Fruit fly (Drosophila melanogaster) whole organism, embryonic: ENCODE measurements around the gene CG5104.

Experiments used
- Atf-2 ChIP-seq: fragments of 200-800 bp; sonication (Bioruptor generic); optimal IDR thresholded peaks from 2 replicates; lab custom pipeline; 2016; ENCODE audit warnings: missing biosample characterization, missing genetic modification characterization
- CG10321 ChIP-seq: fragments of 200-800 bp; sonication (Bioruptor generic); IDR thresholded peaks from 2 replicates; pipeline ENCODE4 v1.3.6; 2022; ENCODE audit warnings: missing biosample characterization, missing genetic modification characterization
- CG11398 ChIP-seq: fragments of 200-800 bp; sonication (Bioruptor generic); optimal IDR thresholded peaks from 2 replicates; lab custom pipeline; 2016; ENCODE audit warnings: missing biosample characterization, missing genetic modification characterization
- CG11696 ChIP-seq: fragments of 200-800 bp; sonication (Bioruptor generic); IDR thresholded peaks from 2 replicates; pipeline ENCODE4 v1.3.6; 2022; ENCODE audit warnings: missing biosample characterization, missing genetic modification characterization
- CG12299 ChIP-seq: fragments of 200-800 bp; sonication (Bioruptor generic); optimal IDR thresholded peaks from 2 replicates; lab custom pipeline; 2018; ENCODE audit warnings: missing biosample characterization, mild to moderate bottlenecking, missing genetic modification characterization
- CG12769 ChIP-seq: fragments of 200-800 bp; sonication (Bioruptor generic); optimal IDR thresholded peaks from 2 replicates; lab custom pipeline; 2019; ENCODE audit warnings: missing biosample characterization, mild to moderate bottlenecking, missing genetic modification characterization, moderate library complexity
- CG14667 ChIP-seq: fragments of 200-800 bp; sonication (Bioruptor generic); IDR thresholded peaks from 2 replicates; pipeline ENCODE4 v1.3.6; 2022; ENCODE audit warnings: missing biosample characterization, missing genetic modification characterization
- CG14965 ChIP-seq: fragments of 200-800 bp; sonication (Bioruptor generic); optimal IDR thresholded peaks from 2 replicates; lab custom pipeline; 2016; ENCODE audit warnings: missing biosample characterization, missing genetic modification characterization, borderline replicate concordance
- CG1529 ChIP-seq: fragments of 200-800 bp; sonication (Bioruptor generic); optimal IDR thresholded peaks from 3 replicates; lab custom pipeline; 2018; ENCODE audit warnings: missing biosample characterization, missing genetic modification characterization
- CG17328 ChIP-seq: fragments of 200-800 bp; sonication (Bioruptor generic); IDR thresholded peaks from 2 replicates; pipeline ENCODE4 v1.3.6; 2022; ENCODE audit warnings: missing biosample characterization, missing genetic modification characterization
- CG17612 ChIP-seq: fragments of 200-800 bp; sonication (Bioruptor generic); IDR thresholded peaks from 2 replicates; pipeline ENCODE4 v1.3.6; 2022; ENCODE audit warnings: missing biosample characterization, missing genetic modification characterization
- CG18619 ChIP-seq: fragments of 200-800 bp; sonication (Bioruptor generic); optimal IDR thresholded peaks from 3 replicates; lab custom pipeline; 2017; ENCODE audit warnings: missing biosample characterization, mild to moderate bottlenecking, missing genetic modification characterization
- CG18764 ChIP-seq: fragments of 200-800 bp; sonication (Bioruptor generic); optimal IDR thresholded peaks from 3 replicates; lab custom pipeline; 2016; ENCODE audit warnings: missing biosample characterization, missing genetic modification characterization
- CG2120 ChIP-seq: fragments of 200-800 bp; sonication (Bioruptor generic); optimal IDR thresholded peaks from 3 replicates; lab custom pipeline; 2016; ENCODE audit warnings: missing biosample characterization, missing genetic modification characterization
- CG2889 ChIP-seq: fragments of 200-800 bp; sonication (Bioruptor generic); IDR thresholded peaks from 3 replicates; pipeline ENCODE4 v1.3.6; 2022; ENCODE audit warnings: missing biosample characterization, missing genetic modification characterization
- CG4820 ChIP-seq: fragments of 200-800 bp; sonication (Bioruptor generic); optimal IDR thresholded peaks from 3 replicates; lab custom pipeline; 2016; ENCODE audit warnings: missing biosample characterization, missing genetic modification characterization
- CG5180 ChIP-seq: fragments of 200-800 bp; sonication (Bioruptor generic); optimal IDR thresholded peaks from 3 replicates; lab custom pipeline; 2017; ENCODE audit warnings: missing biosample characterization, missing genetic modification characterization, mild to moderate bottlenecking, moderate library complexity, missing genetic modification reagents
- CG6791 ChIP-seq: fragments of 200-800 bp; sonication (Bioruptor generic); IDR thresholded peaks from 3 replicates; pipeline ENCODE4 v1.3.6; 2022; ENCODE audit warnings: missing biosample characterization, missing genetic modification characterization; ENCODE audit not compliant: partially characterized antibody
- CG7271 ChIP-seq: fragments of 200-800 bp; sonication (Bioruptor generic); optimal IDR thresholded peaks from 2 replicates; lab custom pipeline; 2018; ENCODE audit warnings: missing biosample characterization, mild to moderate bottlenecking, missing genetic modification characterization, moderate library complexity
- CG8924 ChIP-seq: fragments of 200-800 bp; optimal IDR thresholded peaks from 3 replicates; lab custom pipeline; 2019; ENCODE audit warnings: missing biosample characterization, mild to moderate bottlenecking, missing genetic modification characterization, moderate library complexity
- CG9817 ChIP-seq: fragments of 200-800 bp; sonication (Bioruptor generic); optimal IDR thresholded peaks from 2 replicates; lab custom pipeline; 2018; ENCODE audit warnings: missing biosample characterization, mild to moderate bottlenecking, missing genetic modification characterization, moderate library complexity
- D19B ChIP-seq: fragments of 200-800 bp; sonication (Bioruptor generic); optimal IDR thresholded peaks from 2 replicates; lab custom pipeline; 2017; ENCODE audit warnings: missing biosample characterization, mild to moderate bottlenecking, missing genetic modification characterization
- Dek ChIP-seq: fragments of 200-800 bp; sonication (Bioruptor generic); optimal IDR thresholded peaks from 3 replicates; lab custom pipeline; 2019; ENCODE audit warnings: missing biosample characterization, mild to moderate bottlenecking, missing genetic modification characterization, moderate library complexity
- Ets65A ChIP-seq: fragments of 200-800 bp; sonication (Bioruptor generic); peaks from one replicate; lab custom pipeline; 2016; ENCODE audit warnings: missing biosample characterization, missing genetic modification characterization
- Hand ChIP-seq: fragments of 200-800 bp; sonication (Bioruptor generic); optimal IDR thresholded peaks from 2 replicates; lab custom pipeline; 2017; ENCODE audit warnings: mild to moderate bottlenecking, missing biosample characterization, missing genetic modification reagents, missing genetic modification characterization
- HmgD ChIP-seq: fragments of 200-800 bp; sonication (Bioruptor generic); optimal IDR thresholded peaks from 3 replicates; lab custom pipeline; 2016; ENCODE audit warnings: missing biosample characterization, missing genetic modification characterization
- Hmr ChIP-seq: fragments of 200-800 bp; sonication (Bioruptor generic); optimal IDR thresholded peaks from 3 replicates; lab custom pipeline; 2017; ENCODE audit warnings: mild to moderate bottlenecking, missing biosample characterization, missing genetic modification reagents, missing genetic modification characterization
- Max ChIP-seq: fragments of 200-800 bp; sonication (Bioruptor generic); optimal IDR thresholded peaks from 2 replicates; lab custom pipeline; 2016; ENCODE audit warnings: missing biosample characterization, mild to moderate bottlenecking, missing genetic modification characterization
- Mes4 ChIP-seq: fragments of 200-800 bp; sonication (Bioruptor generic); optimal IDR thresholded peaks from 2 replicates; lab custom pipeline; 2016; ENCODE audit warnings: missing biosample characterization, missing genetic modification characterization
- NK7.1 ChIP-seq: fragments of 200-800 bp; sonication (Bioruptor generic); optimal IDR thresholded peaks from 3 replicates; lab custom pipeline; 2016; ENCODE audit warnings: missing biosample characterization, missing genetic modification characterization
- Pdp1 ChIP-seq, 2 experiments: fragments of 200-800 bp; sonication (Bioruptor generic); optimal IDR thresholded peaks; 3 replicates each; lab custom pipeline; 2016; ENCODE audit warnings: missing biosample characterization in 2 of 2, missing genetic modification characterization in 2 of 2, mild to moderate bottlenecking in 1 of 2, moderate library complexity in 1 of 2
- Ptx1 ChIP-seq: fragments of 200-800 bp; sonication (Bioruptor generic); IDR thresholded peaks from 2 replicates; pipeline ENCODE4 v1.3.6; 2022; ENCODE audit warnings: missing biosample characterization, missing genetic modification characterization
- Sry-δ ChIP-seq: fragments of 200-800 bp; sonication (Bioruptor generic); optimal IDR thresholded peaks from 2 replicates; lab custom pipeline; 2016; ENCODE audit warnings: missing biosample characterization, missing genetic modification characterization
- al ChIP-seq: fragments of 200-800 bp; sonication (Bioruptor generic); IDR thresholded peaks from 2 replicates; pipeline ENCODE4 v1.3.6; 2022; ENCODE audit warnings: missing biosample characterization, missing genetic modification characterization
- br ChIP-seq: fragments of >200 bp; optimal IDR thresholded peaks from 2 replicates; lab custom pipeline; 2017
- cas ChIP-seq: fragments of 200-800 bp; sonication (Bioruptor generic); IDR thresholded peaks from 2 replicates; pipeline ENCODE4 v1.3.6; 2022; ENCODE audit warnings: missing biosample characterization, missing genetic modification characterization
- dan ChIP-seq: fragments of 200-800 bp; sonication (Bioruptor generic); IDR thresholded peaks from 2 replicates; pipeline ENCODE4 v1.3.6; 2022; ENCODE audit warnings: missing biosample characterization, missing genetic modification characterization
- dmrt11E ChIP-seq: fragments of 200-800 bp; sonication (Bioruptor generic); optimal IDR thresholded peaks from 3 replicates; lab custom pipeline; 2018; ENCODE audit warnings: missing biosample characterization, mild to moderate bottlenecking, missing genetic modification characterization, moderate library complexity
- dysf ChIP-seq: fragments of 200-800 bp; sonication (Bioruptor generic); IDR thresholded peaks from 3 replicates; pipeline ENCODE4 v1.3.6; 2022; ENCODE audit warnings: missing biosample characterization, missing genetic modification characterization
- en ChIP-seq: fragments of 200-800 bp; sonication (Bioruptor generic); optimal IDR thresholded peaks from 2 replicates; lab custom pipeline; 2016; ENCODE audit warnings: missing biosample characterization, missing genetic modification characterization
- fd96Cb ChIP-seq: fragments of 200-800 bp; sonication (Bioruptor generic); optimal IDR thresholded peaks from 2 replicates; lab custom pipeline; 2018; ENCODE audit warnings: missing biosample characterization, mild to moderate bottlenecking, missing genetic modification characterization, moderate library complexity
- gcm2 ChIP-seq: fragments of 200-800 bp; sonication (Bioruptor generic); optimal IDR thresholded peaks from 2 replicates; lab custom pipeline; 2016; ENCODE audit warnings: missing biosample characterization, missing genetic modification characterization
- gro ChIP-seq: fragments of 200-800 bp; sonication (Bioruptor generic); optimal IDR thresholded peaks from 2 replicates; lab custom pipeline; 2016; ENCODE audit warnings: missing biosample characterization, missing genetic modification characterization
- nmo ChIP-seq: fragments of 200-800 bp; sonication (Bioruptor generic); optimal IDR thresholded peaks from 2 replicates; lab custom pipeline; 2018; ENCODE audit warnings: missing biosample characterization, mild to moderate bottlenecking, missing genetic modification characterization, moderate library complexity
- onecut ChIP-seq: fragments of 200-800 bp; sonication (Bioruptor generic); IDR thresholded peaks from 2 replicates; pipeline ENCODE4 v1.3.6; 2022; ENCODE audit warnings: missing biosample characterization, missing genetic modification characterization
- p53 ChIP-seq: fragments of 200-800 bp; sonication (Bioruptor generic); optimal IDR thresholded peaks from 2 replicates; lab custom pipeline; 2016; ENCODE audit warnings: missing biosample characterization, missing genetic modification characterization
- scrt ChIP-seq: fragments of 200-800 bp; sonication (Bioruptor generic); optimal IDR thresholded peaks from 2 replicates; lab custom pipeline; 2018; ENCODE audit warnings: missing biosample characterization, mild to moderate bottlenecking, missing genetic modification characterization, moderate library complexity
- slbo ChIP-seq: fragments of 200-800 bp; sonication (Bioruptor generic); IDR thresholded peaks from 2 replicates; pipeline ENCODE4 v1.3.6; 2022; ENCODE audit warnings: missing biosample characterization, missing genetic modification characterization
- ssp ChIP-seq: fragments of 200-800 bp; sonication (Bioruptor generic); IDR thresholded peaks from 2 replicates; pipeline ENCODE4 v1.3.6; 2022; ENCODE audit warnings: missing biosample characterization, missing genetic modification characterization
- unpg ChIP-seq: fragments of 200-800 bp; sonication (Bioruptor generic); optimal IDR thresholded peaks from 3 replicates; lab custom pipeline; 2018; ENCODE audit warnings: missing biosample characterization, mild to moderate bottlenecking, missing genetic modification characterization, moderate library complexity

Gene CG5104

dm6 chr3L:20540182-20540974, 19.6 kb downstream of the CG5104 start, which contains the start of gene Rcd2 (continued):
- TF ChIP-seq br (lab: Kevin White, UChicago) = no peak
- no peak for TF ChIP-seq CG14667
- TF ChIP-seq al (GFP tag; lab: Robert Waterston, UW) = peak; percentile 80
- TF ChIP-seq Ptx1 = peak; percentile 82
- no peak for TF ChIP-seq Max (GFP tag; lab: Kevin White, UChicago)
- TF ChIP-seq dmrt11E (tag; lab: Kevin White, UChicago) = peak; percentile 19
- peak; percentile 90 for TF ChIP-seq unpg (GFP tag; lab: Kevin White, UChicago)
- peak; percentile 80 for TF ChIP-seq CG18619 (GFP tag; lab: Kevin White, UChicago)
- TF ChIP-seq CG6791 (GFP tag; lab: Robert Waterston, UW) = peak; percentile 90
- peak; percentile 71 for TF ChIP-seq CG5180 (GFP tag; lab: Kevin White, UChicago)
- peak; percentile 28 for TF ChIP-seq Ets65A (GFP tag; lab: Kevin White, UChicago)
- no peak for TF ChIP-seq en
- TF ChIP-seq Hmr (GFP tag; lab: Kevin White, UChicago) = peak; percentile 93
- peak; percentile 58 for TF ChIP-seq CG7271 (tag; lab: Kevin White, UChicago)
- no peak for TF ChIP-seq ssp (GFP tag; lab: Robert Waterston, UW)
- TF ChIP-seq CG4820 = peak; percentile 29
- TF ChIP-seq p53 (GFP tag; lab: Kevin White, UChicago) = no peak
- peak; percentile 21 for TF ChIP-seq gcm2 (GFP tag; lab: Kevin White, UChicago)
- no peak for TF ChIP-seq Mes4 (GFP tag; lab: Kevin White, UChicago)
- peak; percentile 94 for TF ChIP-seq Dek (tag; lab: Kevin White, UChicago)
- TF ChIP-seq onecut = peak; percentile 43; the same call in 1 of the 2 replicates
- peak; percentile 43 for TF ChIP-seq Sry-δ
- TF ChIP-seq CG10321 = no peak
- peak; percentile 56 for TF ChIP-seq gro (GFP tag; lab: Kevin White, UChicago)
- peak; percentile 73 for TF ChIP-seq CG11696 (GFP tag; lab: Robert Waterston, UW)
- peak; percentile 52 for TF ChIP-seq CG18764 (GFP tag; lab: Kevin White, UChicago)
- TF ChIP-seq D19B (GFP tag; lab: Kevin White, UChicago) = peak; percentile 65
- peak; percentile 91 for TF ChIP-seq CG2120 (GFP tag; lab: Kevin White, UChicago)
- no peak for TF ChIP-seq HmgD (GFP tag; lab: Kevin White, UChicago)
- TF ChIP-seq Hand (GFP tag; lab: Kevin White, UChicago) = peak; percentile 84
- TF ChIP-seq Pdp1 (GFP tag; optimal IDR thresholded peaks at IDR 0.05; lab: Kevin White, UChicago) = peak; percentile 49 to 73
- TF ChIP-seq fd96Cb (tag; lab: Kevin White, UChicago) = peak; percentile 70
- peak; percentile 92 for TF ChIP-seq CG8924
- peak; percentile 50 for TF ChIP-seq CG1529 (GFP tag; lab: Kevin White, UChicago)
- peak; percentile 76 for TF ChIP-seq slbo
- TF ChIP-seq CG2889 (GFP tag; lab: Robert Waterston, UW) = peak; percentile 42; the same call in 1 of the 3 replicates
- peak; percentile 22 for TF ChIP-seq Atf-2
- peak; percentile 62; the same call in 1 of the 2 replicates for TF ChIP-seq CG17328
- peak; percentile 83 for TF ChIP-seq scrt (GFP tag; lab: Kevin White, UChicago)
- TF ChIP-seq CG9817 (tag; lab: Kevin White, UChicago) = peak; percentile 76
- TF ChIP-seq CG17612 (GFP tag; lab: Robert Waterston, UW) = peak; percentile 57; the same call in 1 of the 2 replicates
- TF ChIP-seq cas (GFP tag; lab: Robert Waterston, UW) = peak; percentile 68
- TF ChIP-seq dysf (GFP tag; lab: Robert Waterston, UW) = peak; percentile 87
- TF ChIP-seq NK7.1 (GFP tag; lab: Kevin White, UChicago) = peak; percentile 63
- peak; percentile 84 for TF ChIP-seq CG12769 (tag; lab: Kevin White, UChicago)
- TF ChIP-seq CG12299 (tag; lab: Kevin White, UChicago) = peak; percentile 85
- peak; percentile 56 for TF ChIP-seq CG11398 (GFP tag; lab: Kevin White, UChicago)
- no peak for TF ChIP-seq CG14965 (GFP tag; lab: Kevin White, UChicago)
- TF ChIP-seq dan = no peak
- peak; percentile 78 for TF ChIP-seq nmo (GFP tag; lab: Kevin White, UChicago)
